Worm (Caenorhabditis elegans): Measurements from ENCODE around the gene F44B9.9.

Gene F44B9.9

ce11 chrIII:8037941-8038340 lies 7.1 kb upstream of the F44B9.9 start, which contains the start of gene dpf-6:
TSS of gene dpf-6 (plus strand) at chrIII:8038241.
- TF ChIP-seq aly-1 (tag; optimal IDR thresholded peaks at IDR 0.05): no peak
- no peak for TF ChIP-seq ama-1 (optimal IDR thresholded peaks at IDR 0.05)
- no peak for TF ChIP-seq scrt-1 (GFP tag; IDR thresholded peaks at IDR 0.05)
- no peak for TF ChIP-seq ets-7 (tag; optimal IDR thresholded peaks at IDR 0.05)
- TF ChIP-seq F13C5.2 (tag; optimal IDR thresholded peaks at IDR 0.05): no peak
- no peak for TF ChIP-seq pes-1 (GFP tag; IDR thresholded peaks at IDR 0.05)
- no peak for TF ChIP-seq ceh-36 (tag; optimal IDR thresholded peaks at IDR 0.05)
- no peak for TF ChIP-seq hmg-4 (GFP tag; optimal IDR thresholded peaks at IDR 0.05)

ce11 chrIII:8036497-8036896 lies 5.6 kb upstream of the F44B9.9 start:
- no peak for TF ChIP-seq tbx-37 (GFP tag; conservative IDR thresholded peaks at IDR 0.05)
- no peak for TF ChIP-seq scrt-1 (GFP tag; IDR thresholded peaks at IDR 0.05)
- TF ChIP-seq pes-1 (GFP tag; IDR thresholded peaks at IDR 0.05): no peak
- no peak for TF ChIP-seq flt-1 (GFP tag; IDR thresholded peaks at IDR 0.05)
- no peak for TF ChIP-seq ceh-13 (GFP tag; optimal IDR thresholded peaks at IDR 0.05)
- TF ChIP-seq B0310.2 (tag; optimal IDR thresholded peaks at IDR 0.05): no peak
- TF ChIP-seq hnd-1 (tag; optimal IDR thresholded peaks at IDR 0.05): no peak
- no peak for TF ChIP-seq ama-1 (optimal IDR thresholded peaks at IDR 0.05)
- TF ChIP-seq ets-7 (tag; optimal IDR thresholded peaks at IDR 0.05): no peak
- TF ChIP-seq ceh-36 (tag; optimal IDR thresholded peaks at IDR 0.05): no peak
- no peak for TF ChIP-seq sea-1 (GFP tag; conservative IDR thresholded peaks at IDR 0.05)
- no peak for TF ChIP-seq tra-4 (tag; optimal IDR thresholded peaks at IDR 0.05)

- TF ChIP-seq ceh-36 (tag; optimal IDR thresholded peaks at IDR 0.05): no peak
- TF ChIP-seq ceh-13 (GFP tag; optimal IDR thresholded peaks at IDR 0.05): no peak
- no peak for TF ChIP-seq tbx-37 (GFP tag; conservative IDR thresholded peaks at IDR 0.05)
- TF ChIP-seq F13C5.2 (tag; optimal IDR thresholded peaks at IDR 0.05): no peak
Measured at ce11 chrIII:8036050-8036449, 5.2 kb upstream of the F44B9.9 start.

ce11 chrIII:8033534-8033933 lies 2.7 kb upstream of the F44B9.9 start, which contains the start of gene F44B9.10:
TSS of gene F44B9.10 (minus strand) at chrIII:8033634.
- TF ChIP-seq flt-1 (GFP tag; IDR thresholded peaks at IDR 0.05) (no peak), sea-1 (GFP tag; conservative IDR thresholded peaks at IDR 0.05) (no peak), tbx-37 (GFP tag; conservative IDR thresholded peaks at IDR 0.05) (no peak), aly-1 (tag; optimal IDR thresholded peaks at IDR 0.05) (no peak), pes-1 (GFP tag; IDR thresholded peaks at IDR 0.05) (no peak), hmbx-1 (tag; optimal IDR thresholded peaks at IDR 0.05) (no peak), F13C5.2 (tag; optimal IDR thresholded peaks at IDR 0.05) (no peak), hmg-4 (GFP tag; optimal IDR thresholded peaks at IDR 0.05) (no peak), scrt-1 (GFP tag; IDR thresholded peaks at IDR 0.05) (no peak), ets-7 (tag; optimal IDR thresholded peaks at IDR 0.05) (no peak), ceh-13 (GFP tag; optimal IDR thresholded peaks at IDR 0.05) (no peak), ama-1 (optimal IDR thresholded peaks at IDR 0.05) (no peak), ceh-36 (tag; optimal IDR thresholded peaks at IDR 0.05) (no peak), hnd-1 (tag; optimal IDR thresholded peaks at IDR 0.05) (no peak), B0310.2 (tag; optimal IDR thresholded peaks at IDR 0.05) (no peak), tra-4 (tag; optimal IDR thresholded peaks at IDR 0.05) (no peak), tbx-11 (GFP tag; IDR thresholded peaks at IDR 0.05) (no peak)

ce11 chrIII:8029487-8029886 lies 1.4 kb downstream of the F44B9.9 start, which contains the start of gene F44B9.8:
TSS of gene F44B9.8 (minus strand) at chrIII:8029649.
- TF ChIP-seq sea-1 (GFP tag; conservative IDR thresholded peaks at IDR 0.05): no peak
- TF ChIP-seq aly-1 (tag; optimal IDR thresholded peaks at IDR 0.05): no peak
- TF ChIP-seq tbx-11 (GFP tag; IDR thresholded peaks at IDR 0.05): no peak
- no peak for TF ChIP-seq hmbx-1 (tag; optimal IDR thresholded peaks at IDR 0.05)
- no peak for TF ChIP-seq F13C5.2 (tag; optimal IDR thresholded peaks at IDR 0.05)
- TF ChIP-seq flt-1 (GFP tag; IDR thresholded peaks at IDR 0.05): no peak
- TF ChIP-seq ceh-13 (GFP tag; optimal IDR thresholded peaks at IDR 0.05): no peak
- no peak for TF ChIP-seq scrt-1 (GFP tag; IDR thresholded peaks at IDR 0.05)
- no peak for TF ChIP-seq ama-1 (optimal IDR thresholded peaks at IDR 0.05)
- TF ChIP-seq hmg-4 (GFP tag; optimal IDR thresholded peaks at IDR 0.05): no peak
- no peak for TF ChIP-seq tbx-37 (GFP tag; conservative IDR thresholded peaks at IDR 0.05)
- no peak for TF ChIP-seq ceh-36 (tag; optimal IDR thresholded peaks at IDR 0.05)
- no peak for TF ChIP-seq ets-7 (tag; optimal IDR thresholded peaks at IDR 0.05)
- no peak for TF ChIP-seq pes-1 (GFP tag; IDR thresholded peaks at IDR 0.05)
- no peak for TF ChIP-seq B0310.2 (tag; optimal IDR thresholded peaks at IDR 0.05)

ce11 chrIII:8027942-8028341 lies 2.9 kb downstream of the F44B9.9 start, which contains the start of gene mdt-30:
TSS of gene mdt-30 (minus strand) at chrIII:8028042.
- TF ChIP-seq aly-1 (tag; optimal IDR thresholded peaks at IDR 0.05): no peak
- TF ChIP-seq sea-1 (GFP tag; conservative IDR thresholded peaks at IDR 0.05): no peak
- TF ChIP-seq flt-1 (GFP tag; IDR thresholded peaks at IDR 0.05): no peak
- TF ChIP-seq tbx-37 (GFP tag; conservative IDR thresholded peaks at IDR 0.05): no peak
- no peak for TF ChIP-seq ama-1 (optimal IDR thresholded peaks at IDR 0.05)

- TF ChIP-seq scrt-1 (GFP tag; IDR thresholded peaks at IDR 0.05) (no peak), hmg-4 (GFP tag; optimal IDR thresholded peaks at IDR 0.05) (no peak), sea-1 (GFP tag; conservative IDR thresholded peaks at IDR 0.05) (no peak), ceh-36 (tag; optimal IDR thresholded peaks at IDR 0.05) (no peak), aly-1 (tag; optimal IDR thresholded peaks at IDR 0.05) (no peak)
Measured at ce11 chrIII:8022077-8022476, 8.8 kb downstream of the F44B9.9 start, which contains the start of gene F44B9.2. TSS of gene F44B9.2 (plus strand) at chrIII:8022463.

- no peak for TF ChIP-seq ets-7 (tag; optimal IDR thresholded peaks at IDR 0.05)
- peak; percentile 57; the same call in 1 of the 2 replicates for TF ChIP-seq pes-1 (GFP tag; IDR thresholded peaks at IDR 0.05)
- 0 out of 2 replicates have a peak, but pooled peaks have one; percentile 11 for TF ChIP-seq sea-1 (GFP tag; conservative IDR thresholded peaks at IDR 0.05)
- TF ChIP-seq F13C5.2 (tag; optimal IDR thresholded peaks at IDR 0.05): peak; percentile 78
- TF ChIP-seq hmg-4 (GFP tag; optimal IDR thresholded peaks at IDR 0.05): peak; percentile 26
- TF ChIP-seq hmbx-1 (tag; optimal IDR thresholded peaks at IDR 0.05): no peak
Measured at ce11 chrIII:8020823-8021332, 10.0 kb downstream of the F44B9.9 start, which contains the start of gene lin-36. TSS of gene lin-36 (minus strand) at chrIII:8020873.

Data from whole organism, early embryonic.